Worm (Caenorhabditis elegans): ENCODE results near the gene T24E12.2.

Gene T24E12.2

ce11 chrII:3808104-3808503 lies 25.4 kb downstream of the T24E12.2 start, which contains the start of gene F54D10.5 (continued):
- TF ChIP-seq snpc-1.1 (tag; optimal IDR thresholded peaks at IDR 0.05; ENCODE audit: insufficient read depth) (peak; percentile 33), tbp1 (GFP tag; optimal IDR thresholded peaks at IDR 0.05) (peak; percentile 14), hmg-1.2 (GFP tag; IDR thresholded peaks at IDR 0.05) (peak; percentile 30; the same call in 1 of the 2 replicates), ceh-27 (GFP tag; optimal IDR thresholded peaks at IDR 0.05) (no peak), egl-18 (GFP tag; IDR thresholded peaks at IDR 0.05) (no peak), Y67H2A.10 (GFP tag; conservative IDR thresholded peaks at IDR 0.05) (no peak), dpl-1 (GFP tag; optimal IDR thresholded peaks at IDR 0.05) (peak; percentile 71), efl-1 (GFP tag; optimal IDR thresholded peaks at IDR 0.05) (peak; percentile 43), lsl-1 (GFP tag; optimal IDR thresholded peaks at IDR 0.05) (no peak), nhr-90 (tag; optimal IDR thresholded peaks at IDR 0.05) (no peak), lin-54 (GFP tag; optimal IDR thresholded peaks at IDR 0.05) (peak; percentile 68), F33H1.4 (GFP tag; IDR thresholded peaks at IDR 0.05) (peak; percentile 22; the same call in 1 of the 2 replicates)

- no peak for TF ChIP-seq ztf-22 (GFP tag; optimal IDR thresholded peaks at IDR 0.05)
- no peak for TF ChIP-seq ztf-18 (tag; optimal IDR thresholded peaks at IDR 0.05)
- no peak for TF ChIP-seq somi-1 (GFP tag; optimal IDR thresholded peaks at IDR 0.05)
- TF ChIP-seq nfya-1 (tag; optimal IDR thresholded peaks at IDR 0.05; ENCODE audit: borderline replicate concordance, insufficient read depth): no peak
- no peak for TF ChIP-seq hrde-1 (tag; optimal IDR thresholded peaks at IDR 0.05; ENCODE audit: borderline replicate concordance)
- no peak for TF ChIP-seq dox-1 (GFP tag; IDR thresholded peaks at IDR 0.05)
- TF ChIP-seq lin-40 (tag; optimal IDR thresholded peaks at IDR 0.05): no peak
- TF ChIP-seq pha-4 (tag; optimal IDR thresholded peaks at IDR 0.05): no peak
- TF ChIP-seq zim-3 (tag; optimal IDR thresholded peaks at IDR 0.05): no peak
- no peak for TF ChIP-seq ekl-4 (GFP tag; IDR thresholded peaks at IDR 0.05)
- TF ChIP-seq efl-1 (GFP tag; optimal IDR thresholded peaks at IDR 0.05): no peak
- no peak for TF ChIP-seq nhr-179 (tag; optimal IDR thresholded peaks at IDR 0.05)
- TF ChIP-seq unc-130 (GFP tag; optimal IDR thresholded peaks at IDR 0.05): no peak
- peak; percentile 61; the same call in 1 of the 2 replicates for TF ChIP-seq ceh-91 (GFP tag; IDR thresholded peaks at IDR 0.05)
- no peak for TF ChIP-seq die-1 (tag; optimal IDR thresholded peaks at IDR 0.05)
- peak; percentile 52 for TF ChIP-seq F33H1.4 (GFP tag; IDR thresholded peaks at IDR 0.05)
- no peak for TF ChIP-seq cebp-1 (GFP tag; IDR thresholded peaks at IDR 0.05)
- TF ChIP-seq cebp-1 (tag; optimal IDR thresholded peaks at IDR 0.05): no peak
- no peak for TF ChIP-seq athp-1 (tag; optimal IDR thresholded peaks at IDR 0.05)
- no peak for TF ChIP-seq K12H6.12 (tag; optimal IDR thresholded peaks at IDR 0.05)
- no peak for TF ChIP-seq lsy-27 (tag; optimal IDR thresholded peaks at IDR 0.05; ENCODE audit: borderline replicate concordance, insufficient read depth)
- TF ChIP-seq hlh-12 (tag; optimal IDR thresholded peaks at IDR 0.05): no peak
- TF ChIP-seq akir-1 (GFP tag; optimal IDR thresholded peaks at IDR 0.05): no peak
- no peak for TF ChIP-seq Y67H2A.10 (GFP tag; conservative IDR thresholded peaks at IDR 0.05)
- peak; percentile 33 for TF ChIP-seq him-1 (tag; optimal IDR thresholded peaks at IDR 0.05)
- TF ChIP-seq lin-54 (GFP tag; optimal IDR thresholded peaks at IDR 0.05): no peak
- no peak for TF ChIP-seq egl-44 (GFP tag; IDR thresholded peaks at IDR 0.05)
- no peak for TF ChIP-seq F57C9.4 (tag; optimal IDR thresholded peaks at IDR 0.05)
- peak; percentile 79 for TF ChIP-seq madf-8 (GFP tag; conservative IDR thresholded peaks at IDR 0.05)
- TF ChIP-seq madf-6 (GFP tag; IDR thresholded peaks at IDR 0.05): peak; percentile 93
- TF ChIP-seq B0261.1 (tag; optimal IDR thresholded peaks at IDR 0.05): no peak
- TF ChIP-seq hlh-26 (GFP tag; conservative IDR thresholded peaks at IDR 0.05): no peak
- no peak for TF ChIP-seq nhr-90 (tag; optimal IDR thresholded peaks at IDR 0.05)
- TF ChIP-seq repo-1 (tag; optimal IDR thresholded peaks at IDR 0.05): no peak
- TF ChIP-seq C06A6.2 (GFP tag; conservative IDR thresholded peaks at IDR 0.05): no peak
- TF ChIP-seq Y79H2A.3 (GFP tag; conservative IDR thresholded peaks at IDR 0.05): no peak
- TF ChIP-seq B0035.1 (tag; optimal IDR thresholded peaks at IDR 0.05): no peak
- no peak for TF ChIP-seq lin-26 (GFP tag; IDR thresholded peaks at IDR 0.05)
- no peak for TF ChIP-seq rpc-1 (optimal IDR thresholded peaks at IDR 0.05)
- no peak for TF ChIP-seq rpc-1 (tag; optimal IDR thresholded peaks at IDR 0.05)
These were observed 25.9 kb downstream of the T24E12.2 start for ce11 chrII:3808643-3809042.

All from whole organism, young adult.